Worm (Caenorhabditis elegans) whole organism, young adult: ENCODE data around the gene mip-2.

Experiments used
- B0019.2 ChIP-seq: fragments of 200-800 bp; sonication (Bioruptor generic); conservative IDR thresholded peaks from 2 replicates; pipeline ENCODE4 v1.3.6; 2022; ENCODE audit warnings: missing genetic modification reagents, missing genetic modification characterization, missing compliant biosample characterization
- C06A6.2 ChIP-seq: fragments of 200-800 bp; sonication (Bioruptor generic); conservative IDR thresholded peaks from 2 replicates; pipeline ENCODE4 v1.3.6; 2022; ENCODE audit warnings: missing genetic modification characterization, missing compliant biosample characterization
- C17E4.6 ChIP-seq: fragments of 200-800 bp; sonication (Bioruptor generic); IDR thresholded peaks from 2 replicates; pipeline ENCODE4 v1.3.6; 2022; ENCODE audit warnings: missing genetic modification reagents, missing genetic modification characterization, missing compliant biosample characterization
- D2030.7 ChIP-seq: fragments of 200-800 bp; sonication (Bioruptor generic); IDR thresholded peaks from 2 replicates; pipeline ENCODE4 v1.3.6; 2022; ENCODE audit warnings: missing genetic modification reagents, missing genetic modification characterization, missing compliant biosample characterization
- F23B12.7 ChIP-seq: sonication (generic microtip); optimal IDR thresholded peaks from 2 replicates; lab custom pipeline; 2017; ENCODE audit warnings: missing genetic modification characterization, mild to moderate bottlenecking, missing compliant biosample characterization, antibody characterized with exemption, moderate library complexity; ENCODE audit not compliant: insufficient read depth
- F37B4.10 ChIP-seq: fragments of 200-800 bp; sonication (Bioruptor generic); IDR thresholded peaks from 2 replicates; pipeline ENCODE4 v1.3.6; 2022; ENCODE audit warnings: missing genetic modification characterization, missing compliant biosample characterization
- F52B5.7 ChIP-seq: sonication (generic microtip); optimal IDR thresholded peaks from 2 replicates; lab custom pipeline; 2016; ENCODE audit warnings: mild to moderate bottlenecking, missing genetic modification characterization, missing compliant biosample characterization
- F55B11.4 ChIP-seq: sonication (generic microtip); optimal IDR thresholded peaks from 2 replicates; lab custom pipeline; 2016; ENCODE audit warnings: missing compliant biosample characterization, missing genetic modification characterization, borderline replicate concordance; ENCODE audit not compliant: insufficient read depth
- K11D2.4 ChIP-seq: fragments of 200-800 bp; sonication (Bioruptor generic); IDR thresholded peaks from 2 replicates; pipeline ENCODE4 v1.3.6; 2022; ENCODE audit warnings: missing genetic modification reagents, missing genetic modification characterization, missing compliant biosample characterization
- T26A5.8 ChIP-seq: sonication (generic microtip); optimal IDR thresholded peaks from 2 replicates; lab custom pipeline; 2016; ENCODE audit warnings: missing genetic modification characterization, missing compliant biosample characterization
- Y53G8AR.9 ChIP-seq: fragments of 200-800 bp; sonication (Bioruptor generic); conservative IDR thresholded peaks from 2 replicates; pipeline ENCODE4 v1.3.6; 2022; ENCODE audit warnings: missing genetic modification reagents, missing genetic modification characterization, missing compliant biosample characterization
- Y56A3A.18 ChIP-seq: fragments of 200-800 bp; sonication (Bioruptor generic); IDR thresholded peaks from 2 replicates; pipeline ENCODE4 v1.3.6; 2022; ENCODE audit warnings: missing genetic modification reagents, missing genetic modification characterization, missing compliant biosample characterization
- Y67H2A.10 ChIP-seq: fragments of 200-800 bp; sonication (Bioruptor generic); conservative IDR thresholded peaks from 2 replicates; pipeline ENCODE4 v1.3.6; 2022; ENCODE audit warnings: missing genetic modification reagents, missing genetic modification characterization, missing compliant biosample characterization
- Y79H2A.3 ChIP-seq: fragments of 200-800 bp; sonication (Bioruptor generic); conservative IDR thresholded peaks from 2 replicates; pipeline ENCODE4 v1.3.6; 2022; ENCODE audit warnings: missing genetic modification reagents, missing genetic modification characterization, missing compliant biosample characterization
- ama-1 ChIP-seq, 3 experiments: fragments of 150-350 bp in 1 of 3; sonication (generic microtip) in 2 of 3; optimal IDR thresholded peaks; 2 replicates each; lab custom pipeline; 2014 to 2018; ENCODE audit warnings: missing biosample characterization in 2 of 3, missing genetic modification characterization in 2 of 3, missing genetic modification reagents in 2 of 3
- attf-6 ChIP-seq: fragments of 200-800 bp; sonication (Bioruptor generic); IDR thresholded peaks from 2 replicates; pipeline ENCODE4 v1.3.6; 2022; ENCODE audit warnings: missing genetic modification reagents, missing genetic modification characterization, missing compliant biosample characterization
- cebp-1 ChIP-seq, 2 experiments: fragments of 200-800 bp in 1 of 2; sonication (Bioruptor generic) in 1 of 2; sonication (generic microtip) in 1 of 2; IDR thresholded peaks in 1 of 2; optimal IDR thresholded peaks in 1 of 2; 2 replicates each; pipeline versions ENCODE4 v1.3.6 to Lab custom; 2017 to 2022; ENCODE audit warnings: missing compliant biosample characterization in 2 of 2, missing genetic modification characterization in 2 of 2, mild to moderate bottlenecking in 1 of 2, missing genetic modification reagents in 1 of 2, moderate library complexity in 1 of 2
- ceh-79 ChIP-seq: sonication (generic microtip); optimal IDR thresholded peaks from 2 replicates; lab custom pipeline; 2017; ENCODE audit warnings: mild to moderate bottlenecking, missing genetic modification characterization, missing compliant biosample characterization
- dox-1 ChIP-seq: fragments of 200-800 bp; sonication (Bioruptor generic); IDR thresholded peaks from 2 replicates; pipeline ENCODE4 v1.3.6; 2022; ENCODE audit warnings: missing genetic modification reagents, missing genetic modification characterization, missing compliant biosample characterization
- dpff-1 ChIP-seq: sonication (generic microtip); optimal IDR thresholded peaks from 2 replicates; lab custom pipeline; 2017; ENCODE audit warnings: mild to moderate bottlenecking, missing genetic modification characterization, missing compliant biosample characterization
- efl-1 ChIP-seq: fragments of 150-350 bp; optimal IDR thresholded peaks from 2 replicates; lab custom pipeline; 2014; ENCODE audit warnings: missing biosample characterization, missing genetic modification reagents, missing genetic modification characterization
- egl-18 ChIP-seq: fragments of 200-800 bp; sonication (Bioruptor generic); IDR thresholded peaks from 2 replicates; pipeline ENCODE4 v1.3.6; 2022; ENCODE audit warnings: missing genetic modification reagents, missing genetic modification characterization, missing compliant biosample characterization
- lin-35 ChIP-seq, 3 experiments: fragments of 150-350 bp in 2 of 3; sonication (generic microtip) in 1 of 3; optimal IDR thresholded peaks; 2 replicates each; lab custom pipeline; 2014 to 2018; ENCODE audit warnings: missing biosample characterization in 3 of 3, missing genetic modification characterization in 3 of 3, missing genetic modification reagents in 3 of 3
- lsl-1 ChIP-seq: fragments of 200-800 bp; sonication (Bioruptor generic); optimal IDR thresholded peaks from 2 replicates; lab custom pipeline; 2018; ENCODE audit warnings: mild to moderate bottlenecking, missing genetic modification characterization, moderate library complexity, missing compliant biosample characterization
- lsy-27 ChIP-seq: sonication (generic microtip); optimal IDR thresholded peaks from 2 replicates; lab custom pipeline; 2017; ENCODE audit warnings: missing genetic modification characterization, mild to moderate bottlenecking, missing compliant biosample characterization, antibody characterized with exemption, missing genotype, borderline replicate concordance; ENCODE audit not compliant: insufficient read depth
- madf-3 ChIP-seq: fragments of 200-800 bp; sonication (Bioruptor generic); IDR thresholded peaks from 2 replicates; pipeline ENCODE4 v1.3.6; 2022; ENCODE audit warnings: missing genetic modification reagents, missing genetic modification characterization, missing compliant biosample characterization
- madf-8 ChIP-seq: fragments of 200-800 bp; sonication (Bioruptor generic); conservative IDR thresholded peaks from 2 replicates; pipeline ENCODE4 v1.3.6; 2022; ENCODE audit warnings: missing genetic modification reagents, missing genetic modification characterization, missing compliant biosample characterization
- mcd-1 ChIP-seq: fragments of 200-800 bp; sonication (Bioruptor generic); IDR thresholded peaks from 2 replicates; pipeline ENCODE4 v1.3.6; 2022; ENCODE audit warnings: missing genetic modification reagents, missing genetic modification characterization, missing compliant biosample characterization
- mel-28 ChIP-seq: sonication (generic microtip); optimal IDR thresholded peaks from 2 replicates; lab custom pipeline; 2016; ENCODE audit warnings: borderline replicate concordance, mild to moderate bottlenecking, missing genetic modification characterization, missing compliant biosample characterization
- nfyb-1 ChIP-seq: fragments of 200-800 bp; sonication (Bioruptor generic); IDR thresholded peaks from 2 replicates; pipeline ENCODE4 v1.3.6; 2022; ENCODE audit warnings: missing genetic modification reagents, missing genetic modification characterization, missing compliant biosample characterization
- nhr-179 ChIP-seq: sonication (generic microtip); optimal IDR thresholded peaks from 2 replicates; lab custom pipeline; 2016; ENCODE audit warnings: mild to moderate bottlenecking, missing genetic modification characterization, missing compliant biosample characterization
- nhr-80 ChIP-seq: sonication (generic microtip); optimal IDR thresholded peaks from 2 replicates; lab custom pipeline; 2016; ENCODE audit warnings: missing genetic modification characterization, missing compliant biosample characterization
- repo-1 ChIP-seq: sonication (generic microtip); optimal IDR thresholded peaks from 2 replicates; lab custom pipeline; 2017; ENCODE audit warnings: mild to moderate bottlenecking, missing genetic modification characterization, missing compliant biosample characterization
- snpc-1.1 ChIP-seq: sonication (generic microtip); optimal IDR thresholded peaks from 2 replicates; lab custom pipeline; 2017; ENCODE audit warnings: missing genetic modification characterization, mild to moderate bottlenecking, missing compliant biosample characterization, antibody characterized with exemption, moderate library complexity, missing genotype, missing genetic modification reagents; ENCODE audit not compliant: insufficient read depth
- snpc-3.4 ChIP-seq: sonication (generic microtip); optimal IDR thresholded peaks from 2 replicates; lab custom pipeline; 2017; ENCODE audit warnings: missing genetic modification characterization, mild to moderate bottlenecking, missing compliant biosample characterization, antibody characterized with exemption, moderate library complexity, missing genotype, missing genetic modification reagents
- ztf-26 ChIP-seq: sonication (generic microtip); optimal IDR thresholded peaks from 2 replicates; lab custom pipeline; 2017; ENCODE audit warnings: missing genetic modification characterization, missing compliant biosample characterization

The mip-2 gene

ce11 chrV:13654394-13654792 is 17.4 kb downstream of the mip-2 start:
- 0 out of 2 replicates have a peak, but pooled peaks have one; percentile 71 for TF ChIP-seq madf-3
- no peak for TF ChIP-seq Y79H2A.3 (GFP tag; lab: Robert Waterston, UW)
- no peak for TF ChIP-seq F23B12.7 (tag; lab: Kevin White, UChicago)
- no peak for TF ChIP-seq lsy-27
- TF ChIP-seq nfyb-1 (GFP tag; lab: Robert Waterston, UW) = 0 out of 2 replicates have a peak, but pooled peaks have one; percentile 23
- TF ChIP-seq cebp-1 (GFP tag; IDR thresholded peaks at IDR 0.05; lab: Robert Waterston, UW) = peak; percentile 67
- peak; percentile 76 for TF ChIP-seq cebp-1 (tag; optimal IDR thresholded peaks at IDR 0.05; lab: Kevin White, UChicago)
- TF ChIP-seq snpc-1.1 (tag; lab: Kevin White, UChicago) = peak; percentile 14
- 0 out of 2 replicates have a peak, but pooled peaks have one; percentile 29 for TF ChIP-seq K11D2.4
- peak; percentile 8 for TF ChIP-seq nhr-80
- TF ChIP-seq dpff-1 (tag; lab: Kevin White, UChicago) = no peak
- 0 out of 2 replicates have a peak, but pooled peaks have one; percentile 20 for TF ChIP-seq Y53G8AR.9 (GFP tag; lab: Robert Waterston, UW)
- TF ChIP-seq Y67H2A.10 (GFP tag; lab: Robert Waterston, UW) = no peak

ce11 chrV:13653713-13654393 is 17.9 kb downstream of the mip-2 start, which contains the start of gene lpin-1:
Gene lpin-1, minus strand, starts transcription at chrV:13654129.
- peak; percentile 29 for TF ChIP-seq ceh-79
- TF ChIP-seq C17E4.6 (GFP tag; lab: Robert Waterston, UW) = 0 out of 2 replicates have a peak, but pooled peaks have one; percentile 12
- TF ChIP-seq Y53G8AR.9 (GFP tag; lab: Robert Waterston, UW) = 0 out of 2 replicates have a peak, but pooled peaks have one; percentile 12
- TF ChIP-seq lin-35 (GFP tag; optimal IDR thresholded peaks at IDR 0.05; lab: Kevin White, UChicago) = peak in 1 of 3 experiments; percentile 46
- 0 out of 2 replicates have a peak, but pooled peaks have one; percentile 7 for TF ChIP-seq nfyb-1 (GFP tag; lab: Robert Waterston, UW)
- TF ChIP-seq ama-1 (optimal IDR thresholded peaks at IDR 0.05; lab: Kevin White, UChicago) = no peak
- TF ChIP-seq ama-1 (GFP tag; optimal IDR thresholded peaks at IDR 0.05; lab: Kevin White, UChicago) = peak in 1 of 2 experiments; percentile 19
- no peak for TF ChIP-seq Y56A3A.18
- peak; percentile 70 for TF ChIP-seq nhr-80
- no peak for TF ChIP-seq ztf-26

ce11 chrV:13652322-13652721 is 19.4 kb downstream of the mip-2 start:
- TF ChIP-seq efl-1 (GFP tag; lab: Kevin White, UChicago) (no peak), F37B4.10 (GFP tag; lab: Robert Waterston, UW) (0 out of 2 replicates have a peak, but pooled peaks have one; percentile 77), attf-6 (GFP tag; lab: Robert Waterston, UW) (0 out of 2 replicates have a peak, but pooled peaks have one; percentile 17)

- TF ChIP-seq F55B11.4 (tag; lab: Kevin White, UChicago) (no peak), repo-1 (tag; lab: Kevin White, UChicago) (peak; percentile 23), C06A6.2 (GFP tag; lab: Robert Waterston, UW) (0 out of 2 replicates have a peak, but pooled peaks have one; percentile 32), T26A5.8 (tag; lab: Kevin White, UChicago) (no peak), B0019.2 (GFP tag; lab: Robert Waterston, UW) (no peak)
These were observed 21.0 kb downstream of the mip-2 start for ce11 chrV:13650800-13651199.

- peak; percentile 53 for TF ChIP-seq mcd-1 (GFP tag; lab: Robert Waterston, UW)
- no peak for TF ChIP-seq egl-18 (GFP tag; lab: Robert Waterston, UW)
- TF ChIP-seq snpc-3.4 = no peak
- TF ChIP-seq F52B5.7 (tag; lab: Kevin White, UChicago) = peak; percentile 86
- TF ChIP-seq nhr-179 = no peak
- peak; percentile 32; the same call in 1 of the 2 replicates for TF ChIP-seq D2030.7 (GFP tag; lab: Robert Waterston, UW)
- TF ChIP-seq repo-1 (tag; lab: Kevin White, UChicago) = peak; percentile 85
- TF ChIP-seq K11D2.4 = peak; percentile 73
- TF ChIP-seq madf-8 = no peak
- no peak for TF ChIP-seq snpc-1.1 (tag; lab: Kevin White, UChicago)
- peak; percentile 63 for TF ChIP-seq dox-1 (GFP tag; lab: Robert Waterston, UW)
- TF ChIP-seq mel-28 = no peak
- peak; percentile 14 for TF ChIP-seq lsl-1
- TF ChIP-seq lsy-27 = no peak
These were observed 21.9 kb downstream of the mip-2 start, which contains the start of gene H37A05.4 for ce11 chrV:13649730-13650349. Gene H37A05.4, minus strand, starts transcription at chrV:13649780.
